Fruit fly (Drosophila melanogaster) whole organism, wandering third instar larva: Measurements from ENCODE around the gene ed.

ENCODE experiments used
- CG32264 ChIP-seq: fragments of 200-800 bp; sonication (Bioruptor generic); optimal IDR thresholded peaks from 2 replicates; lab custom pipeline; 2016; ENCODE audit warnings: missing biosample characterization, missing genetic modification characterization
- OdsH ChIP-seq: fragments of 200-800 bp; sonication (Bioruptor generic); optimal IDR thresholded peaks from 2 replicates; lab custom pipeline; 2016; ENCODE audit warnings: missing biosample characterization, mild to moderate bottlenecking, missing genetic modification characterization

DNA sequence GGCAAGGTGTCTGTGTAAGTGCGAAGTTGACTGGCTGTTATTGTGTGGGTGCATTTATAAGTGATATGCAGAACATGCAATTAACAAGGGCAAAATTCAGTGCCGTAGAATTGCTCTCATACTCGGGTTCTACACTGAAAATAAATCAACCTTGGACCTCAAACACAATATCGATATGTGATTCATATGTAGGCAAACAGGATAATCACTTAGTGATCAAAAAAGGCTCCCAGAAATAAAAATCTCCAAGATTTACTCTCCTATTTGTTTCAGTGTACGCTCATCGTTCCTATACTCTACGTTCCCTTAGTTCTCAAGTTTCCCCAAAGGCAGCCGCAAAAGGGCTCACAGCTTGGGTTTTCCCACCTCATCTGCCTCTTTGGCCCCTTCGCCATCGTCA lies 40.4 kb downstream of the ed start:
- TF ChIP-seq OdsH (no peak), CG32264 (GFP tag; lab: Kevin White, UChicago) (no peak)
